Worm (Caenorhabditis elegans) whole organism, L4 larva: Measurements from ENCODE around the gene Y113G7A.22.

ENCODE experiments used
- D1046.2 ChIP-seq: fragments of 200-800 bp; sonication (Bioruptor generic); IDR thresholded peaks from 2 replicates; pipeline ENCODE4 v1.3.6; 2022; ENCODE audit warnings: missing genetic modification characterization, missing compliant biosample characterization
- F44E2.7 ChIP-seq: fragments of 200-800 bp; sonication (Bioruptor generic); IDR thresholded peaks from 2 replicates; pipeline ENCODE4 v2.1.2; 2022; ENCODE audit warnings: missing genetic modification characterization, missing compliant biosample characterization
- T20F7.1 ChIP-seq: fragments of 200-800 bp; sonication (Bioruptor generic); optimal IDR thresholded peaks from 2 replicates; lab custom pipeline; 2018; ENCODE audit warnings: mild to moderate bottlenecking, missing genetic modification characterization, missing compliant biosample characterization
- Y105C5A.15 ChIP-seq: fragments of 200-800 bp; sonication (Bioruptor generic); IDR thresholded peaks from 2 replicates; pipeline ENCODE4 v1.3.6; 2022; ENCODE audit warnings: missing genetic modification characterization, missing compliant biosample characterization
- Y48G9A.11 ChIP-seq: fragments of 200-800 bp; sonication (Bioruptor generic); IDR thresholded peaks from 2 replicates; pipeline ENCODE4 v1.3.6; 2022; ENCODE audit warnings: missing genetic modification reagents, missing genetic modification characterization, missing compliant biosample characterization
- Y5F2A.4 ChIP-seq: fragments of 200-800 bp; sonication (Bioruptor generic); optimal IDR thresholded peaks from 2 replicates; lab custom pipeline; 2018; ENCODE audit warnings: mild to moderate bottlenecking, missing genetic modification characterization, missing compliant biosample characterization
- aha-1 ChIP-seq: fragments of 150-350 bp; peaks from one replicate; lab custom pipeline; 2014; ENCODE audit warnings: missing biosample characterization, missing genetic modification characterization
- ama-1 ChIP-seq: fragments of 150-350 bp; optimal IDR thresholded peaks from 2 replicates; lab custom pipeline; 2014; ENCODE audit warnings: inconsistent platforms, mixed read lengths
- ceh-20 ChIP-seq: fragments of 200-800 bp; sonication (Bioruptor generic); IDR thresholded peaks from 2 replicates; pipeline ENCODE4 v1.3.6; 2022; ENCODE audit warnings: missing genetic modification reagents, missing genetic modification characterization, missing compliant biosample characterization
- cey-2 ChIP-seq: sonication (generic microtip); optimal IDR thresholded peaks from 3 replicates; lab custom pipeline; 2017; ENCODE audit warnings: missing genetic modification characterization, mild to moderate bottlenecking, missing compliant biosample characterization, antibody characterized with exemption, borderline replicate concordance; ENCODE audit not compliant: insufficient read depth
- ctbp-1 ChIP-seq: fragments of 200-800 bp; sonication (Bioruptor generic); IDR thresholded peaks from 2 replicates; pipeline ENCODE4 v1.3.6; 2022; ENCODE audit warnings: missing genetic modification reagents, missing genetic modification characterization, missing compliant biosample characterization
- daf-12 ChIP-seq: fragments of 150-350 bp; optimal IDR thresholded peaks from 2 replicates; lab custom pipeline; 2014; ENCODE audit warnings: missing biosample characterization, missing genetic modification reagents, missing genetic modification characterization
- egl-27 ChIP-seq: sonication (generic microtip); optimal IDR thresholded peaks from 3 replicates; lab custom pipeline; 2017; ENCODE audit warnings: missing biosample characterization, missing genetic modification reagents, missing genetic modification characterization
- egl-43 ChIP-seq: fragments of 200-800 bp; sonication (Bioruptor generic); IDR thresholded peaks from 2 replicates; pipeline ENCODE4 v1.3.6; 2022; ENCODE audit warnings: missing genetic modification reagents, missing genetic modification characterization, missing compliant biosample characterization
- fos-1 ChIP-seq: fragments of 150-350 bp; optimal IDR thresholded peaks from 2 replicates; lab custom pipeline; 2014; ENCODE audit warnings: missing biosample characterization, missing genetic modification characterization
- jun-1 ChIP-seq: fragments of 150-350 bp; optimal IDR thresholded peaks from 2 replicates; lab custom pipeline; 2014; ENCODE audit warnings: missing biosample characterization, missing genetic modification reagents, missing genetic modification characterization
- lim-7 ChIP-seq: fragments of 200-800 bp; sonication (Bioruptor generic); IDR thresholded peaks from 2 replicates; pipeline ENCODE4 v1.3.6; 2022; ENCODE audit warnings: missing genetic modification characterization, missing compliant biosample characterization
- lin-38 ChIP-seq: fragments of 200-800 bp; sonication (Bioruptor generic); IDR thresholded peaks from 2 replicates; pipeline ENCODE4 v1.3.6; 2022; ENCODE audit warnings: missing genetic modification reagents, missing genetic modification characterization, missing compliant biosample characterization
- lsy-2 ChIP-seq, 2 experiments: fragments of 150-350 bp in 1 of 2; sonication (generic microtip) in 1 of 2; optimal IDR thresholded peaks; 2 replicates each; lab custom pipeline; 2014 to 2017; ENCODE audit warnings: missing biosample characterization in 2 of 2, missing genetic modification characterization in 2 of 2
- madf-5 ChIP-seq, 2 experiments: fragments of 200-800 bp; sonication (Bioruptor generic); IDR thresholded peaks; 2 replicates each; pipeline ENCODE4 v1.3.6; 2022; ENCODE audit warnings: missing compliant biosample characterization in 2 of 2, missing genetic modification characterization in 2 of 2
- nhr-28 ChIP-seq: fragments of 150-350 bp; optimal IDR thresholded peaks from 2 replicates; lab custom pipeline; 2014; ENCODE audit warnings: missing biosample characterization, missing genetic modification characterization
- nhr-41 ChIP-seq: fragments of 200-800 bp; sonication (Bioruptor generic); IDR thresholded peaks from 2 replicates; pipeline ENCODE4 v1.3.6; 2022; ENCODE audit warnings: missing genetic modification reagents, missing genetic modification characterization, missing compliant biosample characterization
- nhr-42 ChIP-seq: fragments of 200-800 bp; sonication (Bioruptor generic); IDR thresholded peaks from 2 replicates; pipeline ENCODE4 v1.3.6; 2022; ENCODE audit warnings: missing genetic modification characterization, missing compliant biosample characterization
- pha-4 ChIP-seq, 2 experiments: fragments of 150-350 bp in 1 of 2; fragments of 200-800 bp in 1 of 2; sonication (Bioruptor generic) in 1 of 2; IDR thresholded peaks in 1 of 2; optimal IDR thresholded peaks in 1 of 2; 2 replicates each; pipeline versions ENCODE4 v1.3.6 to Lab custom; 2014 to 2022; ENCODE audit warnings: missing genetic modification characterization in 2 of 2, missing genetic modification reagents in 2 of 2, missing biosample characterization in 1 of 2, missing compliant biosample characterization in 1 of 2
- php-3 ChIP-seq: fragments of 200-800 bp; sonication (Bioruptor generic); IDR thresholded peaks from 2 replicates; pipeline ENCODE4 v1.3.6; 2022; ENCODE audit warnings: missing genetic modification reagents, missing genetic modification characterization, missing compliant biosample characterization
- set-16 ChIP-seq: fragments of 200-800 bp; sonication (Bioruptor generic); IDR thresholded peaks from 2 replicates; pipeline ENCODE4 v1.3.6; 2022; ENCODE audit warnings: missing genetic modification reagents, missing genetic modification characterization, missing compliant biosample characterization
- spr-3 ChIP-seq: fragments of 200-800 bp; sonication (Bioruptor generic); optimal IDR thresholded peaks from 2 replicates; lab custom pipeline; 2018; ENCODE audit warnings: mild to moderate bottlenecking, missing genetic modification characterization, missing compliant biosample characterization
- unc-39 ChIP-seq: sonication (generic microtip); optimal IDR thresholded peaks from 2 replicates; lab custom pipeline; 2017; ENCODE audit warnings: missing biosample characterization, missing genetic modification characterization
- vab-7 ChIP-seq: fragments of 200-800 bp; sonication (Bioruptor generic); IDR thresholded peaks from 2 replicates; pipeline ENCODE4 v1.3.6; 2022; ENCODE audit warnings: missing genetic modification reagents, missing genetic modification characterization, missing compliant biosample characterization
- zfp-2 ChIP-seq: sonication (generic microtip); optimal IDR thresholded peaks from 2 replicates; lab custom pipeline; 2016; ENCODE audit warnings: mild to moderate bottlenecking, missing genetic modification characterization, missing compliant biosample characterization
- zip-2 ChIP-seq: fragments of 150-350 bp; optimal IDR thresholded peaks from 2 replicates; lab custom pipeline; 2014; ENCODE audit warnings: missing biosample characterization, missing genetic modification characterization
- ztf-11 ChIP-seq: fragments of 150-350 bp; optimal IDR thresholded peaks from 2 replicates; lab custom pipeline; 2014; ENCODE audit warnings: missing biosample characterization, missing genetic modification characterization

The Y113G7A.22 gene

ce11 chrV:20125137-20125536 lies 10.0 kb downstream of the Y113G7A.22 start:
- TF ChIP-seq vab-7 (GFP tag; lab: Robert Waterston, UW): peak; percentile 28; the same call in 1 of the 2 replicates
- TF ChIP-seq lim-7 (GFP tag; lab: Robert Waterston, UW): no peak
- TF ChIP-seq egl-27 (tag; lab: Kevin White, UChicago): no peak
- TF ChIP-seq egl-43: 0 out of 2 replicates have a peak, but pooled peaks have one; percentile 40
- TF ChIP-seq Y5F2A.4 (GFP tag; lab: Kevin White, UChicago): no peak
- TF ChIP-seq set-16 (GFP tag; lab: Robert Waterston, UW): peak; percentile 83
- TF ChIP-seq Y48G9A.11 (GFP tag; lab: Robert Waterston, UW): no peak
- no peak for TF ChIP-seq spr-3 (GFP tag; lab: Kevin White, UChicago)
- peak; percentile 71; the same call in 1 of the 2 replicates for TF ChIP-seq F44E2.7 (GFP tag; lab: Robert Waterston, UW)
- TF ChIP-seq aha-1: peak; percentile 47
- TF ChIP-seq, all 104 proteins: peak for 5

DNA sequence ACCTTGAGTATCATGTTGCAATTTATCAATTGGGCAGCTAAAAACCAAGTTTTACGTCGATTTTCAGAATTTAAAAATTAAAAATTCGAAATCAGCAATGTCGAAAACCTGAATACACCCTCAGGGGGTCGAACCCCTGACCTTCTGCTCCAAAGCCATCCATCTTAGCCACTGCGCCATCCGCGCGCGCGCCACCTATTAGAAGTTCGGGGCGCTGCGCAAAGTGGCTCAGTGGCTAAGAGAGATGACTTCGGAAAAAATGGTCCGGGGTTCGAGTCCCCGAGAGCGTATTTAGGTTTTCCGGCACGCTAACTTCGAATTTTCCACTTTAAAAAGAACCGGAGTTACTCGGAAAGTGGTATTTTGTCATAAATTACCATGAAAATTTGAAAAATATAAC lies 10.8 kb downstream of the Y113G7A.22 start:
- TF ChIP-seq aha-1: peak; percentile 13
- no peak for TF ChIP-seq T20F7.1 (GFP tag; lab: Kevin White, UChicago)
- TF ChIP-seq F44E2.7 (GFP tag; lab: Robert Waterston, UW): 0 out of 2 replicates have a peak, but pooled peaks have one; percentile 64
- TF ChIP-seq cey-2: no peak
- 0 out of 2 replicates have a peak, but pooled peaks have one; percentile 27 for TF ChIP-seq php-3
- TF ChIP-seq Y105C5A.15 (GFP tag; lab: Robert Waterston, UW): no peak
- no peak for TF ChIP-seq D1046.2 (GFP tag; lab: Robert Waterston, UW)
- TF ChIP-seq ama-1 (lab: Kevin White, UChicago): no peak
- no peak for TF ChIP-seq ceh-20 (GFP tag; lab: Robert Waterston, UW)
- no peak for TF ChIP-seq daf-12 (tag; lab: Kevin White, UChicago)
- peak; percentile 65 for TF ChIP-seq set-16 (GFP tag; lab: Robert Waterston, UW)

ce11 chrV:20123616-20124015 lies 11.5 kb downstream of the Y113G7A.22 start:
- no peak for TF ChIP-seq fos-1 (tag; lab: Kevin White, UChicago)
- TF ChIP-seq vab-7 (GFP tag; lab: Robert Waterston, UW): 0 out of 2 replicates have a peak, but pooled peaks have one; percentile 10
- TF ChIP-seq set-16 (GFP tag; lab: Robert Waterston, UW): peak; percentile 39; the same call in 1 of the 2 replicates
- 0 out of 4 replicates have a peak, but pooled peaks of 1 of the 2 experiments have one; percentile 30 for TF ChIP-seq madf-5 (GFP tag; IDR thresholded peaks at IDR 0.05; lab: Robert Waterston, UW)
- TF ChIP-seq F44E2.7 (GFP tag; lab: Robert Waterston, UW): 0 out of 2 replicates have a peak, but pooled peaks have one; percentile 55
- TF ChIP-seq, all 104 proteins: peak for 4

ce11 chrV:20123010-20123409 lies 12.1 kb downstream of the Y113G7A.22 start:
- no peak for TF ChIP-seq lin-38 (GFP tag; lab: Robert Waterston, UW)
- no peak for TF ChIP-seq jun-1 (tag; lab: Kevin White, UChicago)
- no peak for TF ChIP-seq ztf-11
- TF ChIP-seq set-16 (GFP tag; lab: Robert Waterston, UW): peak; percentile 69
- no peak for TF ChIP-seq unc-39
- TF ChIP-seq madf-5 (GFP tag; IDR thresholded peaks at IDR 0.05; lab: Robert Waterston, UW): no peak
- no peak for TF ChIP-seq nhr-28 (tag; lab: Kevin White, UChicago)
- no peak for TF ChIP-seq ctbp-1 (GFP tag; lab: Robert Waterston, UW)
- no peak for TF ChIP-seq nhr-41 (GFP tag; lab: Robert Waterston, UW)
- no peak for TF ChIP-seq daf-12 (tag; lab: Kevin White, UChicago)
- no peak for TF ChIP-seq zip-2
- TF ChIP-seq lsy-2 (tag; optimal IDR thresholded peaks at IDR 0.05; lab: Kevin White, UChicago): no peak
- 0 out of 2 replicates have a peak, but pooled peaks have one; percentile 31 for TF ChIP-seq nhr-42 (GFP tag; lab: Robert Waterston, UW)

ce11 chrV:20120623-20121165 lies 14.5 kb downstream of the Y113G7A.22 start, which contains the start of gene ncx-1:
ncx-1 (minus strand) TSS chrV:20120673.
- peak; percentile 70 for TF ChIP-seq set-16 (GFP tag; lab: Robert Waterston, UW)
- TF ChIP-seq pha-4 (GFP tag; IDR thresholded peaks at IDR 0.05; lab: Robert Waterston, UW): 0 out of 2 replicates have a peak, but pooled peaks have one; percentile 19
- TF ChIP-seq pha-4 (tag; optimal IDR thresholded peaks at IDR 0.05; lab: Kevin White, UChicago): no peak
- no peak for TF ChIP-seq zfp-2 (tag; lab: Kevin White, UChicago)
- TF ChIP-seq, all 104 proteins: peak for 2
